Fruit fly (Drosophila melanogaster): ENCODE results near the gene fz2.
A peak's percentile ranks its signal among the peaks of the same experiment; 100 is the strongest.

fz2 gene

DNA sequence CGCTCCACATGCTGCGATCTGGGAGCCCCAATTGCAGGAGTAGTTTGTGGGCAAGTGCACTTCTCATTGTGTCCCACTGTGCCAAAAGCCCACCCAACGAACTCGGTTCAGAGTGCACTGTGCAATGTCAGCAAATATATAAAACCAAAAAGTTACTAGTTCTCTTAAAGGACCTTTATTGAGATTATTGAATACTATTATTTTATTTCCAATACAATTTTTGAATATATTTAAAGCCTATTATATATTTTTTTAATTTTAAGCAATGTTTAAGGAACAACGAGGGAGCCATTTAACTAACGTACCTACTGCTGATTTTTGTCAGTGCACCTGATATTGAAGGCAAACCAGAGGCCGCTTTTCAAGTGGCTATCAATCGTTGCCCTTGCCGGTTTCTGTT, 47.7 kb downstream of the fz2 start:
- TF ChIP-seq dmrt93B (GFP tag; optimal IDR thresholded peaks at IDR 0.05): no peak

DNA sequence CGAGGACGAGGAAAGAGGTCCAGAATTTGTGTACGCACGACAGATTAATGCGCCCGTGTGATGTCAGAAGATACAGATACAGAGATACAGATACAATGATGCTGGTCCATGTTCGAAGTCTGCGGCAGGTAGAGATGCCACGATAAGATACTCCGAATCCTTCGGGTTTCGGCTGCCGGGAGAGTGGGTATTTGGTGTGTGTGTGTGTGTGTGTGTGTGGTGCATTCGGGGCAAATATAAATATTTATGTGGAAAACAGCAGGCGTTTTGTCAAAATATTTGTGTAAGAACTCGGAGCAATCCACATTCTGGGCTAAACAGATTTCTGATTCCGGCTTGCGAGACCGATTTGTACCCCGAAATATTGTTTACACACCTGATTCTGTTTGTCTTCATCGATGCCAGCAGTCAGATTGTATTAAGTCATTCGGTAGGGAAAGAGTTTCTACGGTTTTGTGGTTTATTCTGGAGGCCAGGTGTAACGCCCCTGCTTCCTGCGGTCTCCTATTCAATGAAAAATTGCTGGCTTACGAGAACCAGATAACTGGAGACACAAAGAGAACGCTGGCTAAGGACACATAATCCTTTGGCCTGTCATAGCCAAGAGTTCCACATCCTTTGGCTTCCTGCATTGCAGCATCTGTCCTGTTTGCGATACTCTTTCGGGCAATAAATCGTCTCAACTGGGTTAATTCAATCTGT, 51.0 kb downstream of the fz2 start:
- peak; percentile 30 for TF ChIP-seq Dif (GFP tag; optimal IDR thresholded peaks at IDR 0.05; ENCODE audit: partially characterized antibody)
- peak; percentile 5 for TF ChIP-seq psq (GFP tag; optimal IDR thresholded peaks at IDR 0.05)
- no peak for TF ChIP-seq sv (GFP tag; optimal IDR thresholded peaks at IDR 0.05)
- TF ChIP-seq Jra (GFP tag; optimal IDR thresholded peaks at IDR 0.05): no peak
- TF ChIP-seq Dfd (GFP tag; optimal IDR thresholded peaks at IDR 0.05): peak; percentile 63

DNA sequence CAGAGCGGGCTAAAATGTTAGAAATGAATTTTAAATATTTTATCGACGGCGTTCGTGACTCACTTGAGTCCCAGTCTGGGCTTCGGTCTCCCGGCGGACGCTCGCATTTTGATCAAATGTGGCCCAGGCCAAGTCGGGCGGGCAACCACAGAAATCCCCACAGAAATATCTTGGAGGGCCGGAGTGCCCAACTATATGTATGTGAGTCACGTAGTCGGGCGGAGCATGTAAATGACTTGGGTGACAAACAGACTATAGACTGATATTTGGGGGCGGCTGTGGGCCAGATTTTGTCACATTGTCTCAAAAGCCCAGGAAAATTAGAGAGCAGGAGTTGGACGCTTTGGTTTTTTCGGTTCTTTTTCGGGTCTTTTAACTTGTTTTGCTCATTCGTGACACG, 52.7 kb downstream of the fz2 start:
- TF ChIP-seq tai (GFP tag; optimal IDR thresholded peaks at IDR 0.05): no peak
- TF ChIP-seq h (GFP tag; optimal IDR thresholded peaks at IDR 0.05): no peak
- no peak for TF ChIP-seq brk (GFP tag; optimal IDR thresholded peaks at IDR 0.05)
- no peak for TF ChIP-seq sage (GFP tag; optimal IDR thresholded peaks at IDR 0.05)
- TF ChIP-seq Rel (GFP tag; optimal IDR thresholded peaks at IDR 0.05): no peak
- TF ChIP-seq Rel (tag; optimal IDR thresholded peaks at IDR 0.05): no peak
- no peak for TF ChIP-seq rgr (GFP tag; optimal IDR thresholded peaks at IDR 0.05)
- TF ChIP-seq Sp1 (GFP tag; optimal IDR thresholded peaks at IDR 0.05): no peak
- no peak for TF ChIP-seq dmrt93B (GFP tag; optimal IDR thresholded peaks at IDR 0.05)
- TF ChIP-seq OdsH (GFP tag; optimal IDR thresholded peaks at IDR 0.05): no peak
- no peak for TF ChIP-seq psq (GFP tag; optimal IDR thresholded peaks at IDR 0.05)
- no peak for TF ChIP-seq br (GFP tag; optimal IDR thresholded peaks at IDR 0.05)
- TF ChIP-seq pan (optimal IDR thresholded peaks at IDR 0.05): no peak
- no peak for TF ChIP-seq HLH106 (tag; optimal IDR thresholded peaks at IDR 0.05)
- no peak for TF ChIP-seq N (GFP tag; optimal IDR thresholded peaks at IDR 0.05)
- TF ChIP-seq jim (GFP tag; optimal IDR thresholded peaks at IDR 0.05): no peak
- no peak for TF ChIP-seq Vsx2 (GFP tag; optimal IDR thresholded peaks at IDR 0.05; ENCODE audit: partially characterized antibody)
- no peak for TF ChIP-seq CG32264 (GFP tag; optimal IDR thresholded peaks at IDR 0.05)
- TF ChIP-seq Mio (GFP tag; optimal IDR thresholded peaks at IDR 0.05): no peak
- TF ChIP-seq ey (GFP tag; optimal IDR thresholded peaks at IDR 0.05): no peak

DNA sequence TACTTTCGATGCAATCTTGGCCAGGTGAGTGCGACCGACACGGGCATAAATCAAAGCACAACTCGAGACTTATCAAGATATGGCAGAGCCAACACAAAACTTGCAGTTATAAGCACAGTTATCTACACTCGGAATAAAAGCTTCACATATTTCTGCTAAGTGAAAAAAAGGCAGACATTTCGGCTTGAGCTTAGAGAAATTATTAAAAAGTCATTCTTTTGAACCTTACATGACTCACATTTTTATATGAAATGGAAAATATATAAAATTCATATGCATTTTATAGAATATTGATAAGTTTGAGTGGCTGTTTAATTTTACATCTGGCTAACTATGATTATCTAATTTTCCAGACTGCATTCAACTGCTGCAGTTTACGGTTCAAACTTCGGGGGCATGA, 53.1 kb downstream of the fz2 start:
- TF ChIP-seq pan (optimal IDR thresholded peaks at IDR 0.05): no peak
- TF ChIP-seq Rel (GFP tag; optimal IDR thresholded peaks at IDR 0.05): no peak
- no peak for TF ChIP-seq Rel (tag; optimal IDR thresholded peaks at IDR 0.05)
- TF ChIP-seq sage (GFP tag; optimal IDR thresholded peaks at IDR 0.05): no peak
- no peak for TF ChIP-seq usp (GFP tag; optimal IDR thresholded peaks at IDR 0.05)
- no peak for TF ChIP-seq br (GFP tag; optimal IDR thresholded peaks at IDR 0.05)
- no peak for TF ChIP-seq psq (GFP tag; optimal IDR thresholded peaks at IDR 0.05)
- no peak for TF ChIP-seq Mio (GFP tag; optimal IDR thresholded peaks at IDR 0.05)
- TF ChIP-seq N (GFP tag; optimal IDR thresholded peaks at IDR 0.05): no peak
- TF ChIP-seq dmrt93B (GFP tag; optimal IDR thresholded peaks at IDR 0.05): no peak
- no peak for TF ChIP-seq foxo (GFP tag; optimal IDR thresholded peaks at IDR 0.05)

DNA sequence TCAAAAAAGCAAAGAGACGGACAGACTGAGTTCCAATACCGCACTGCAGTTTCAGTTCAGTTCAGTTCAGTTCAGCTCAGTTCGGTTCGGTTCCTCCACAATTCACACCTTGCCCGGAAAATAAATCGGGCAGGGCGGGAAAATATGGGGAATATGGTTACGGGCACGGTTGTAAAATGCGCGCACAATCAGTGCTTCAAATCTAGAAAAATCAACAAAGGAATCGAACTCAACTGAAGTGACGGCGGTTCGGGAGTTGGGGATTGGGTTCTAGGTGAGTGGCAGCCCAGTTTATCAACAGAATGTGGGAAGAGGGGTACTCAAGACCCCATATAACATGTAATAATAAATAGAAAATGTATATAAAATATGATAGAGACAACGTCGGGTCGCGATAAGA, 54.1 kb downstream of the fz2 start:
- no peak for TF ChIP-seq Mio (GFP tag; optimal IDR thresholded peaks at IDR 0.05)
- no peak for TF ChIP-seq HLH106 (tag; optimal IDR thresholded peaks at IDR 0.05)
- no peak for TF ChIP-seq sv (GFP tag; optimal IDR thresholded peaks at IDR 0.05)
- no peak for TF ChIP-seq Hr83 (GFP tag; optimal IDR thresholded peaks at IDR 0.05; ENCODE audit: poor library complexity, severe bottlenecking)
- TF ChIP-seq Dif (GFP tag; optimal IDR thresholded peaks at IDR 0.05; ENCODE audit: partially characterized antibody): no peak
- TF ChIP-seq GATAd (GFP tag; optimal IDR thresholded peaks at IDR 0.05): no peak

DNA sequence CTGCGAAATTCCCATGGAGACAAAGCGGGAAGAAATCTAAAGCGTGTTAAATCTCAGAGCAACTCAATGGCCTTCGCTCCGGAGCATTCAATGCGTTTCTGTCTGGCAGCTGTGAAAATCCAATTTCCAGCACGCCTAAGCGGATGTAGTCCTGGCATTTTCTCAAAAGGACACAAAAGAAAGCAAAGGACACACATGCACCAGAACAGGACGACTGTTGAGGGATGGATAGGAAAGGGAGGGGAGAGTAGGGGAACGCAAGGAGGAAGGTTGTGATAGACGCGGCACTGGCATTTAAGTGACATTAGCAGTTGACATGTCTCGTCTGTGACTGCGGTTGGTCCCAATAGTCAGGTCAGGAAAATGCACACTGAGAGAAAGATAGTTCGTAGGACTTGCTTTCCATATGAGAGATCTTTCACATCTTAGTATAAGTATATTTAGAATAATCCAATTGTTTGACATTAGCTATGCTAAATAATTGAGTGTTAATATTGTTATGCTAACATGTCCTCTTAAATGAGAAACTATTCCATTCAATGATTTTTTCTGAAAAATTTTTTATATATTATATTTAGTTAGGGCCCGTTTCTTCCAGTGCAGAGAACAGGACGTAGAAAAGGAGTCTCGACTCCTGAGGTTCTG, 55.9 kb downstream of the fz2 start:
- TF ChIP-seq Dif (GFP tag; optimal IDR thresholded peaks at IDR 0.05; ENCODE audit: partially characterized antibody) (no peak), CG9705 (GFP tag; optimal IDR thresholded peaks at IDR 0.05) (no peak), br (GFP tag; optimal IDR thresholded peaks at IDR 0.05) (no peak), Dfd (GFP tag; optimal IDR thresholded peaks at IDR 0.05) (no peak), h (GFP tag; optimal IDR thresholded peaks at IDR 0.05) (no peak), ey (GFP tag; optimal IDR thresholded peaks at IDR 0.05) (no peak), sv (GFP tag; optimal IDR thresholded peaks at IDR 0.05) (no peak), Vsx2 (GFP tag; optimal IDR thresholded peaks at IDR 0.05; ENCODE audit: partially characterized antibody) (no peak), HLH106 (tag; optimal IDR thresholded peaks at IDR 0.05) (no peak), woc (GFP tag; optimal IDR thresholded peaks at IDR 0.05) (no peak), psq (GFP tag; optimal IDR thresholded peaks at IDR 0.05) (no peak)
